Comparison of ENCODE assay signal across 3 fruit fly cellular contexts in the genomic region with DNA sequence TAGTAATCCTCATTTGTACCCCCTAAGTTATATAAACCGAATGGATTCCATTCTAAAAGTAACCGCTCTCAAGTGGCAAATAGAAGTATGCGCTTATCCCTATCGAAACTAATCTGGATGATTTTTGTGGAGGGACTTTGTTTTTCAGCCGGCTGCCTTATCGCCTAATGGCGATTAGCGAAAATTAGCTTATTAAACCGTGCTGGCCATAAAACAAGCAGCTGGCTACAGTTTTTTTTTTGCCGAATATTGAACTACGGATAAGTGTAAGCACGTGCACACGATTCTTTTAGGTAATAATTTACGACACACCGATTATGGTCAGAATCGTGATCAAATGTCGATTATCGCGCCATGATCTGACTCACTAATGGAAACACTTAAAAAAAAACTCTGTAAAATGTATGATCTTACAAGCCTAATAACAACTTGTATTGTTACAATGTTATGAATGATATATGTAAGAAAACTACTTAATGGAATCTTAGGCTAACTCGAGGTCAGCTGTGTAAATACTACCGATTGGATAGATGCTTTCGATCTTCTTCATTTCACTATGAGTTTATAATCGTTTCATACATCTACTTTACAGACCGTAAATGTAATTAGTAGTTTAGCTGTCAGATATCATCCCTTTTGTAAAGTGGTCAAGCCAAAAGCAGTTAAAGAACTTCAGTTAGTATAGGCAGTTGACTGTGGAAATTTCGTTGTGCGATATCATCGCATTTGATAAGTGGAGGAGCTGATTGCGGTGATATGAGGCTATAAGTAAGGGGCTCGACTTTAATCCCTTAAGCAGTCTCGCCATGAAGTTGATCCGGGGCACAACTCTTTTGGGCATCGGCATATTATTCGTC.
TF ChIP-seq lines count a peak whose summit lies in the region.

Gene CG15534, plus strand, starts transcription at position 807 of the 857 bp plus-strand sequence.

- TF ChIP-seq CTCF in whole organism, embryonic (GFP tag; optimal IDR thresholded peaks at IDR 0.05; lab: Kevin White, UChicago), result no peak

TF ChIP-seq in whole organism, embryonic, 481 proteins besides CTCF, POLR2A, EP300 and RAD21 (continues in another document):
- TF ChIP-seq CG7357 (GFP tag; IDR thresholded peaks at IDR 0.05; lab: Robert Waterston, UW), result no peak
- TF ChIP-seq H15 (GFP tag; IDR thresholded peaks at IDR 0.05; lab: Robert Waterston, UW), result no peak
- TF ChIP-seq Ssrp (tag; optimal IDR thresholded peaks at IDR 0.05; lab: Kevin White, UChicago), result no peak
- TF ChIP-seq Dref (GFP tag; IDR thresholded peaks at IDR 0.05; lab: Robert Waterston, UW), result no peak
- no peak for TF ChIP-seq Pdp1 (GFP tag; optimal IDR thresholded peaks at IDR 0.05; lab: Kevin White, UChicago)
- TF ChIP-seq CG31224 (GFP tag; IDR thresholded peaks at IDR 0.05; lab: Robert Waterston, UW), result no peak
- TF ChIP-seq Antp (GFP tag; optimal IDR thresholded peaks at IDR 0.05; lab: Kevin White, UChicago), result no peak
- TF ChIP-seq CG6175 (GFP tag; IDR thresholded peaks at IDR 0.05; lab: Robert Waterston, UW), result no peak
- TF ChIP-seq CHES-1-like (GFP tag; optimal IDR thresholded peaks at IDR 0.05; lab: Kevin White, UChicago), result no peak
- TF ChIP-seq exex (tag; optimal IDR thresholded peaks at IDR 0.05; lab: Kevin White, UChicago), result peak; percentile 96
- TF ChIP-seq MTF-1 (GFP tag; optimal IDR thresholded peaks at IDR 0.05; lab: Kevin White, UChicago; ENCODE audit: borderline replicate concordance), result no peak
- TF ChIP-seq CG4404 (GFP tag; IDR thresholded peaks at IDR 0.05; lab: Robert Waterston, UW), result no peak
- no peak for TF ChIP-seq CG16813 (GFP tag; IDR thresholded peaks at IDR 0.05; lab: Robert Waterston, UW; ENCODE audit: partially characterized antibody)
- TF ChIP-seq CG8478 (optimal IDR thresholded peaks at IDR 0.05; lab: Kevin White, UChicago), result no peak
- TF ChIP-seq Hey (tag; optimal IDR thresholded peaks at IDR 0.05; lab: Kevin White, UChicago), result peak; percentile 65
- no peak for TF ChIP-seq CG9727 (GFP tag; optimal IDR thresholded peaks at IDR 0.05; lab: Kevin White, UChicago)
- TF ChIP-seq vfl (GFP tag; optimal IDR thresholded peaks at IDR 0.05; lab: Kevin White, UChicago), result no peak
- TF ChIP-seq cwo (GFP tag; optimal IDR thresholded peaks at IDR 0.05; lab: Kevin White, UChicago), result peak; percentile 91
- peak; percentile 91 for TF ChIP-seq Vsx1 (GFP tag; optimal IDR thresholded peaks at IDR 0.05; lab: Kevin White, UChicago)
- no peak for TF ChIP-seq CG15601 (tag; optimal IDR thresholded peaks at IDR 0.05; lab: Kevin White, UChicago)
- TF ChIP-seq Tbp (GFP tag; optimal IDR thresholded peaks at IDR 0.05; lab: Kevin White, UChicago), result no peak
- TF ChIP-seq CG9797 (GFP tag; optimal IDR thresholded peaks at IDR 0.05; lab: Kevin White, UChicago), result no peak
- no peak for TF ChIP-seq ewg (GFP tag; optimal IDR thresholded peaks at IDR 0.05; lab: Kevin White, UChicago)
- no peak for TF ChIP-seq ttk (GFP tag; IDR thresholded peaks at IDR 0.05; lab: Robert Waterston, UW)
- no peak for TF ChIP-seq usp (GFP tag; optimal IDR thresholded peaks at IDR 0.05; lab: Kevin White, UChicago)
- TF ChIP-seq Elba2 (GFP tag; optimal IDR thresholded peaks at IDR 0.05; lab: Kevin White, UChicago), result no peak
- no peak for TF ChIP-seq crp (GFP tag; optimal IDR thresholded peaks at IDR 0.05; lab: Kevin White, UChicago)
- peak; percentile 42 for TF ChIP-seq grn (GFP tag; optimal IDR thresholded peaks at IDR 0.05; lab: Kevin White, UChicago)

TF ChIP-seq in whole organism, prepupa, 60 proteins besides CTCF, POLR2A, EP300 and RAD21:
- TF ChIP-seq topi (GFP tag; optimal IDR thresholded peaks at IDR 0.05; lab: Kevin White, UChicago) (no peak), Eip93F (GFP tag; optimal IDR thresholded peaks at IDR 0.05; lab: Kevin White, UChicago) (no peak), Hr4 (GFP tag; optimal IDR thresholded peaks at IDR 0.05; lab: Kevin White, UChicago) (no peak), vri (GFP tag; optimal IDR thresholded peaks at IDR 0.05; lab: Kevin White, UChicago) (peak; percentile 24), CG6808 (GFP tag; optimal IDR thresholded peaks at IDR 0.05; lab: Kevin White, UChicago) (no peak)

TF ChIP-seq in whole organism, wandering third instar larva, 38 proteins besides CTCF, POLR2A, EP300 and RAD21:
- TF ChIP-seq Dif (GFP tag; optimal IDR thresholded peaks at IDR 0.05; lab: Kevin White, UChicago; ENCODE audit: partially characterized antibody) (no peak), sv (GFP tag; optimal IDR thresholded peaks at IDR 0.05; lab: Kevin White, UChicago) (no peak), CG9705 (GFP tag; optimal IDR thresholded peaks at IDR 0.05; lab: Kevin White, UChicago) (no peak), brk (GFP tag; optimal IDR thresholded peaks at IDR 0.05; lab: Kevin White, UChicago) (no peak), Rel (GFP tag; optimal IDR thresholded peaks at IDR 0.05; lab: Kevin White, UChicago) (no peak), Rel (tag; optimal IDR thresholded peaks at IDR 0.05; lab: Kevin White, UChicago) (peak; percentile 30), Dfd (GFP tag; optimal IDR thresholded peaks at IDR 0.05; lab: Kevin White, UChicago) (no peak), lola (GFP tag; optimal IDR thresholded peaks at IDR 0.05; lab: Kevin White, UChicago) (no peak), Myc (optimal IDR thresholded peaks at IDR 0.05; lab: Kevin White, UChicago) (no peak), Vsx2 (GFP tag; optimal IDR thresholded peaks at IDR 0.05; lab: Kevin White, UChicago; ENCODE audit: partially characterized antibody) (peak; percentile 88)
TF ChIP-seq in whole organism, wandering third instar larva: peak in this region for 2.
